Fruit fly (Drosophila melanogaster) whole organism, embryonic: ENCODE results near the gene CG13640.

ENCODE experiments used
- Awh ChIP-seq: fragments of 200-800 bp; sonication (Bioruptor generic); IDR thresholded peaks from 2 replicates; pipeline ENCODE4, ENCODE4 v1.3.6; 2022; ENCODE audit warnings: missing biosample characterization, missing genetic modification characterization
- Bgb ChIP-seq: fragments of 200-800 bp; sonication (Bioruptor generic); IDR thresholded peaks from 2 replicates; pipeline ENCODE4 v1.3.6; 2022; ENCODE audit warnings: missing biosample characterization, missing genetic modification characterization; ENCODE audit not compliant: partially characterized antibody
- CG1024 ChIP-seq: fragments of 200-800 bp; sonication (Bioruptor generic); IDR thresholded peaks from 2 replicates; pipeline ENCODE4 v1.3.6; 2022; ENCODE audit warnings: missing biosample characterization, missing genetic modification characterization
- CG10267 ChIP-seq: fragments of 200-800 bp; sonication (Bioruptor generic); optimal IDR thresholded peaks from 2 replicates; lab custom pipeline; 2018; ENCODE audit warnings: missing biosample characterization, mild to moderate bottlenecking, missing genetic modification characterization, moderate library complexity
- CG10654 ChIP-seq: fragments of 200-800 bp; sonication (Bioruptor generic); optimal IDR thresholded peaks from 2 replicates; lab custom pipeline; 2016; ENCODE audit warnings: missing biosample characterization, missing genetic modification characterization
- CG11560 ChIP-seq: fragments of 200-800 bp; sonication (Bioruptor generic); IDR thresholded peaks from 3 replicates; pipeline ENCODE4 v1.3.6; 2022; ENCODE audit warnings: missing biosample characterization, missing genetic modification characterization
- CG12659 ChIP-seq: fragments of 200-800 bp; sonication (Bioruptor generic); optimal IDR thresholded peaks from 3 replicates; lab custom pipeline; 2017; ENCODE audit warnings: mild to moderate bottlenecking, missing biosample characterization, missing genetic modification reagents, missing genetic modification characterization
- CG15601 ChIP-seq: fragments of 200-800 bp; sonication (Bioruptor generic); optimal IDR thresholded peaks from 3 replicates; lab custom pipeline; 2019; ENCODE audit warnings: missing biosample characterization, mild to moderate bottlenecking, missing genetic modification characterization, moderate library complexity
- CG16863 ChIP-seq: fragments of 200-800 bp; sonication (Bioruptor generic); optimal IDR thresholded peaks from 3 replicates; lab custom pipeline; 2016; ENCODE audit warnings: missing biosample characterization, missing genetic modification characterization
- CG18619 ChIP-seq: fragments of 200-800 bp; sonication (Bioruptor generic); optimal IDR thresholded peaks from 3 replicates; lab custom pipeline; 2017; ENCODE audit warnings: missing biosample characterization, mild to moderate bottlenecking, missing genetic modification characterization
- CG30403 ChIP-seq: fragments of 200-800 bp; sonication (Bioruptor generic); optimal IDR thresholded peaks from 3 replicates; lab custom pipeline; 2016; ENCODE audit warnings: missing biosample characterization, missing genetic modification characterization
- CG30431 ChIP-seq: fragments of 200-800 bp; sonication (Bioruptor generic); optimal IDR thresholded peaks from 2 replicates; lab custom pipeline; 2017; ENCODE audit warnings: missing biosample characterization, missing genetic modification characterization
- CG3163 ChIP-seq: fragments of 200-800 bp; sonication (Bioruptor generic); optimal IDR thresholded peaks from 3 replicates; lab custom pipeline; 2016; ENCODE audit warnings: missing biosample characterization, missing genetic modification characterization
- CG32772 ChIP-seq: fragments of 200-800 bp; sonication (Bioruptor generic); IDR thresholded peaks from 2 replicates; pipeline ENCODE4 v1.3.6; 2022; ENCODE audit warnings: missing biosample characterization, missing genetic modification characterization
- CG34224 ChIP-seq: fragments of 200-800 bp; sonication (Bioruptor generic); IDR thresholded peaks from 3 replicates; pipeline ENCODE4 v1.3.6; 2022; ENCODE audit warnings: missing biosample characterization, missing genetic modification characterization; ENCODE audit not compliant: partially characterized antibody
- CG42726 ChIP-seq: fragments of 200-800 bp; sonication (Bioruptor generic); IDR thresholded peaks from 2 replicates; pipeline ENCODE4 v1.3.6; 2022; ENCODE audit warnings: missing biosample characterization, missing genetic modification characterization; ENCODE audit not compliant: partially characterized antibody
- CG4617 ChIP-seq: fragments of 200-800 bp; sonication (Bioruptor generic); optimal IDR thresholded peaks from 3 replicates; lab custom pipeline; 2016; ENCODE audit warnings: missing biosample characterization, missing genetic modification characterization, borderline replicate concordance
- CG4820 ChIP-seq: fragments of 200-800 bp; sonication (Bioruptor generic); optimal IDR thresholded peaks from 3 replicates; lab custom pipeline; 2016; ENCODE audit warnings: missing biosample characterization, missing genetic modification characterization
- CG7963 ChIP-seq: fragments of 200-800 bp; sonication (Bioruptor generic); IDR thresholded peaks from 3 replicates; pipeline ENCODE4 v1.3.6; 2022; ENCODE audit warnings: missing biosample characterization, missing genetic modification characterization; ENCODE audit not compliant: partially characterized antibody
- CG9797 ChIP-seq: fragments of 200-800 bp; sonication (Bioruptor generic); optimal IDR thresholded peaks from 3 replicates; lab custom pipeline; 2018; ENCODE audit warnings: missing biosample characterization, mild to moderate bottlenecking, missing genetic modification characterization
- CG9932 ChIP-seq: fragments of 200-800 bp; sonication (Bioruptor generic); IDR thresholded peaks from 2 replicates; pipeline ENCODE4 v1.3.6; 2022; ENCODE audit warnings: missing biosample characterization, missing genetic modification characterization
- D19B ChIP-seq: fragments of 200-800 bp; sonication (Bioruptor generic); optimal IDR thresholded peaks from 2 replicates; lab custom pipeline; 2017; ENCODE audit warnings: missing biosample characterization, mild to moderate bottlenecking, missing genetic modification characterization
- Dek ChIP-seq: fragments of 200-800 bp; sonication (Bioruptor generic); optimal IDR thresholded peaks from 3 replicates; lab custom pipeline; 2019; ENCODE audit warnings: missing biosample characterization, mild to moderate bottlenecking, missing genetic modification characterization, moderate library complexity
- Fer1 ChIP-seq: fragments of 200-800 bp; sonication (Bioruptor generic); optimal IDR thresholded peaks from 2 replicates; lab custom pipeline; 2017; ENCODE audit warnings: missing biosample characterization, mild to moderate bottlenecking, missing genetic modification characterization
- Fer2 ChIP-seq: fragments of 200-800 bp; sonication (Bioruptor generic); optimal IDR thresholded peaks from 2 replicates; lab custom pipeline; 2018; ENCODE audit warnings: missing biosample characterization, mild to moderate bottlenecking, missing genetic modification characterization, moderate library complexity
- H15 ChIP-seq: fragments of 200-800 bp; sonication (Bioruptor generic); IDR thresholded peaks from 3 replicates; pipeline ENCODE4 v1.3.6; 2022; ENCODE audit warnings: missing biosample characterization, missing genetic modification characterization
- HLHmδ ChIP-seq: fragments of 200-800 bp; sonication (Bioruptor generic); optimal IDR thresholded peaks from 2 replicates; lab custom pipeline; 2018; ENCODE audit warnings: missing biosample characterization, mild to moderate bottlenecking, missing genetic modification characterization, moderate library complexity
- HmgD ChIP-seq: fragments of 200-800 bp; sonication (Bioruptor generic); optimal IDR thresholded peaks from 3 replicates; lab custom pipeline; 2016; ENCODE audit warnings: missing biosample characterization, missing genetic modification characterization
- Lpt ChIP-seq: fragments of >200 bp; optimal IDR thresholded peaks from 2 replicates; lab custom pipeline; 2018; ENCODE audit warnings: missing biosample characterization, missing genetic modification characterization
- MBD-R2 ChIP-seq: fragments of 200-800 bp; sonication (Bioruptor generic); IDR thresholded peaks from 2 replicates; pipeline ENCODE4 v1.3.6; 2022; ENCODE audit warnings: missing biosample characterization, missing genetic modification characterization
- NC2α ChIP-seq: fragments of 200-800 bp; sonication (Bioruptor generic); optimal IDR thresholded peaks from 2 replicates; lab custom pipeline; 2016; ENCODE audit warnings: missing biosample characterization, missing genetic modification characterization
- Sin3A ChIP-seq: fragments of >200 bp; optimal IDR thresholded peaks from 2 replicates; lab custom pipeline; 2018
- Spps ChIP-seq: fragments of 200-800 bp; sonication (Bioruptor generic); optimal IDR thresholded peaks from 2 replicates; lab custom pipeline; 2018; ENCODE audit warnings: missing biosample characterization, mild to moderate bottlenecking, missing genetic modification characterization
- abd-A ChIP-seq: fragments of 200-800 bp; sonication (Bioruptor generic); optimal IDR thresholded peaks from 3 replicates; lab custom pipeline; 2019; ENCODE audit warnings: missing biosample characterization, mild to moderate bottlenecking, missing genetic modification characterization, moderate library complexity
- ara ChIP-seq: fragments of 200-800 bp; sonication (Bioruptor generic); IDR thresholded peaks from 2 replicates; pipeline ENCODE4 v1.3.6; 2022; ENCODE audit warnings: missing biosample characterization, missing genetic modification characterization
- br ChIP-seq: fragments of >200 bp; optimal IDR thresholded peaks from 2 replicates; lab custom pipeline; 2017
- chm ChIP-seq: fragments of 200-800 bp; sonication (Bioruptor generic); IDR thresholded peaks from 2 replicates; pipeline ENCODE4 v1.3.6; 2022; ENCODE audit warnings: missing biosample characterization, missing genetic modification characterization
- ems ChIP-seq: fragments of 200-800 bp; sonication (Bioruptor generic); optimal IDR thresholded peaks from 3 replicates; lab custom pipeline; 2016; ENCODE audit warnings: missing biosample characterization, missing genetic modification characterization
- en ChIP-seq: fragments of 200-800 bp; sonication (Bioruptor generic); optimal IDR thresholded peaks from 2 replicates; lab custom pipeline; 2016; ENCODE audit warnings: missing biosample characterization, missing genetic modification characterization
- fd102C ChIP-seq: fragments of 200-800 bp; sonication (Bioruptor generic); optimal IDR thresholded peaks from 2 replicates; lab custom pipeline; 2018; ENCODE audit warnings: missing biosample characterization, mild to moderate bottlenecking, missing genetic modification characterization, moderate library complexity
- gem ChIP-seq: fragments of 200-800 bp; sonication (Bioruptor generic); optimal IDR thresholded peaks from 2 replicates; lab custom pipeline; 2019; ENCODE audit warnings: missing biosample characterization, mild to moderate bottlenecking, missing genetic modification characterization, moderate library complexity
- gt ChIP-seq: fragments of 200-800 bp; sonication (Bioruptor generic); IDR thresholded peaks from 2 replicates; pipeline ENCODE4 v1.3.6; 2022; ENCODE audit warnings: missing biosample characterization, missing genetic modification characterization
- h ChIP-seq: fragments of >200 bp; optimal IDR thresholded peaks from 2 replicates; lab custom pipeline; 2017
- jigr1 ChIP-seq: fragments of 200-800 bp; sonication (Bioruptor generic); IDR thresholded peaks from 3 replicates; pipeline ENCODE4 v1.3.6; 2022; ENCODE audit warnings: missing biosample characterization, missing genetic modification characterization
- lbe ChIP-seq: fragments of 200-800 bp; sonication (Bioruptor generic); optimal IDR thresholded peaks from 2 replicates; lab custom pipeline; 2016; ENCODE audit warnings: missing biosample characterization, mild to moderate bottlenecking, missing genetic modification characterization
- sc ChIP-seq, 3 experiments: fragments of >200 bp in 2 of 3; fragments of 200-800 bp in 1 of 3; sonication (Bioruptor generic) in 1 of 3; optimal IDR thresholded peaks; 2 replicates in 2 of 3; 3 replicates in 1 of 3; lab custom pipeline; 2017; ENCODE audit warnings: mild to moderate bottlenecking in 1 of 3, missing biosample characterization in 1 of 3, missing genetic modification characterization in 1 of 3, missing genetic modification reagents in 1 of 3
- so ChIP-seq: fragments of 200-800 bp; sonication (Bioruptor generic); IDR thresholded peaks from 3 replicates; pipeline ENCODE4 v1.3.6; 2022; ENCODE audit warnings: missing biosample characterization, missing genetic modification characterization
- toy ChIP-seq: fragments of 200-800 bp; sonication (Bioruptor generic); IDR thresholded peaks from 2 replicates; pipeline ENCODE4 v1.3.6; 2022; ENCODE audit warnings: missing biosample characterization, missing genetic modification characterization
- yki ChIP-seq: fragments of >200 bp; optimal IDR thresholded peaks from 3 replicates; lab custom pipeline; 2018
- z ChIP-seq: fragments of 200-800 bp; sonication (Bioruptor generic); IDR thresholded peaks from 3 replicates; pipeline ENCODE4 v1.3.6; 2022; ENCODE audit warnings: missing biosample characterization, missing genetic modification characterization
- zfh1 ChIP-seq: fragments of 200-800 bp; sonication (Bioruptor generic); IDR thresholded peaks from 3 replicates; pipeline ENCODE4 v1.3.6; 2022; ENCODE audit warnings: missing biosample characterization, missing genetic modification characterization

The CG13640 gene

dm6 chr3R:24813637-24814301 lies 48.2 kb downstream of the CG13640 start, which contains the start of the genes lili and CG34150 (continued):
- TF ChIP-seq sc (optimal IDR thresholded peaks at IDR 0.05; lab: Kevin White, UChicago): no peak
- TF ChIP-seq sc (GFP tag; optimal IDR thresholded peaks at IDR 0.05; lab: Kevin White, UChicago): peak; percentile 36
- peak; percentile 60; the same call in 1 of the 3 replicates for TF ChIP-seq CG11560 (tag; lab: Robert Waterston, UW)
- TF ChIP-seq Lpt: no peak
- no peak for TF ChIP-seq fd102C (GFP tag; lab: Kevin White, UChicago)
- TF ChIP-seq CG4820 (GFP tag; lab: Kevin White, UChicago): peak; percentile 74
- TF ChIP-seq Awh (GFP tag; lab: Robert Waterston, UW): peak; percentile 68; the same call in 1 of the 2 replicates
- peak; percentile 93 for TF ChIP-seq MBD-R2 (GFP tag; lab: Robert Waterston, UW)
- TF ChIP-seq zfh1: peak; percentile 74; the same call in 2 of the 3 replicates
- TF ChIP-seq Spps (tag; lab: Kevin White, UChicago): peak; percentile 43
- no peak for TF ChIP-seq HmgD
- peak; percentile 32 for TF ChIP-seq lbe (GFP tag; lab: Kevin White, UChicago)
- TF ChIP-seq ems: peak; percentile 70
- TF ChIP-seq HLHmδ (GFP tag; lab: Kevin White, UChicago): no peak
- peak; percentile 62 for TF ChIP-seq Dek (tag; lab: Kevin White, UChicago)
- no peak for TF ChIP-seq toy (GFP tag; lab: Robert Waterston, UW)
- TF ChIP-seq CG4617: peak; percentile 46
- no peak for TF ChIP-seq yki (lab: Kevin White, UChicago)
- peak; percentile 43 for TF ChIP-seq Sin3A (lab: Kevin White, UChicago)
- peak; percentile 46; the same call in 1 of the 2 replicates for TF ChIP-seq ara (GFP tag; lab: Robert Waterston, UW)
- peak; percentile 46 for TF ChIP-seq CG9797
- TF ChIP-seq Fer1 (GFP tag; lab: Kevin White, UChicago): peak; percentile 69
- no peak for TF ChIP-seq NC2α (GFP tag; lab: Kevin White, UChicago)
- peak; percentile 67 for TF ChIP-seq CG10654 (GFP tag; lab: Kevin White, UChicago)
- TF ChIP-seq gt: no peak
- no peak for TF ChIP-seq h (lab: Kevin White, UChicago)
- peak; percentile 84 for TF ChIP-seq CG15601 (tag; lab: Kevin White, UChicago)
- TF ChIP-seq z (GFP tag; lab: Robert Waterston, UW): no peak
- peak; percentile 87 for TF ChIP-seq chm (GFP tag; lab: Robert Waterston, UW)
- peak; percentile 68 for TF ChIP-seq CG16863 (GFP tag; lab: Kevin White, UChicago)
- peak; percentile 74 for TF ChIP-seq Bgb (GFP tag; lab: Robert Waterston, UW)
- TF ChIP-seq Fer2 (tag; lab: Kevin White, UChicago): peak; percentile 81
- TF ChIP-seq so (GFP tag; lab: Robert Waterston, UW): no peak
- peak; percentile 42 for TF ChIP-seq CG18619 (GFP tag; lab: Kevin White, UChicago)
- TF ChIP-seq jigr1: peak; percentile 36; the same call in 1 of the 3 replicates
- TF ChIP-seq CG12659 (GFP tag; lab: Kevin White, UChicago): peak; percentile 80
- TF ChIP-seq CG7963 (GFP tag; lab: Robert Waterston, UW): peak; percentile 60; the same call in 1 of the 3 replicates
- peak; percentile 83 for TF ChIP-seq gem (tag; lab: Kevin White, UChicago)
- TF ChIP-seq CG30431 (GFP tag; lab: Kevin White, UChicago): no peak
- TF ChIP-seq D19B (GFP tag; lab: Kevin White, UChicago): peak; percentile 19
- peak; percentile 88 for TF ChIP-seq CG9932 (GFP tag; lab: Robert Waterston, UW)
- peak; percentile 73 for TF ChIP-seq CG32772 (GFP tag; lab: Robert Waterston, UW)
- peak; percentile 34 for TF ChIP-seq CG3163 (GFP tag; lab: Kevin White, UChicago)
- peak; percentile 66; the same call in 2 of the 3 replicates for TF ChIP-seq H15
- peak; percentile 56; the same call in 1 of the 2 replicates for TF ChIP-seq CG42726 (GFP tag; lab: Robert Waterston, UW)
- TF ChIP-seq abd-A (tag; lab: Kevin White, UChicago): no peak
- peak; percentile 25 for TF ChIP-seq en (GFP tag; lab: Kevin White, UChicago)
- peak; percentile 85 for TF ChIP-seq CG30403 (GFP tag; lab: Kevin White, UChicago)
- peak; percentile 57 for TF ChIP-seq CG1024 (GFP tag; lab: Robert Waterston, UW)
- TF ChIP-seq br (lab: Kevin White, UChicago): no peak
- peak; percentile 80 for TF ChIP-seq CG10267 (tag; lab: Kevin White, UChicago)
- peak; percentile 85 for TF ChIP-seq CG34224 (GFP tag; lab: Robert Waterston, UW)
